Fruit fly (Drosophila melanogaster): Measurements from ENCODE around the gene emb.

The emb gene

dm6 chr2L:8433512-8433911 lies 30.1 kb downstream of the emb start, which contains the start of gene grk:
Gene grk (minus strand): TSS chr2L:8433598.
- TF ChIP-seq woc (GFP tag; optimal IDR thresholded peaks at IDR 0.05): no peak
- peak; percentile 22 for TF ChIP-seq Dif (GFP tag; optimal IDR thresholded peaks at IDR 0.05; ENCODE audit: partially characterized antibody)
- TF ChIP-seq Hnf4 (GFP tag; optimal IDR thresholded peaks at IDR 0.05): no peak

dm6 chr2L:8437176-8437575 lies 33.8 kb downstream of the emb start, which contains the start of the genes D12 and Chrac-14:
Gene D12 (minus strand): TSS chr2L:8437365.
Gene Chrac-14 (plus strand): TSS chr2L:8437405.
- TF ChIP-seq woc (GFP tag; optimal IDR thresholded peaks at IDR 0.05) (no peak), OdsH (GFP tag; optimal IDR thresholded peaks at IDR 0.05) (peak; percentile 4), psq (GFP tag; optimal IDR thresholded peaks at IDR 0.05) (peak; percentile 41), CG9705 (GFP tag; optimal IDR thresholded peaks at IDR 0.05) (no peak), Myc (optimal IDR thresholded peaks at IDR 0.05) (peak; percentile 0), Hr83 (GFP tag; optimal IDR thresholded peaks at IDR 0.05; ENCODE audit: poor library complexity, severe bottlenecking) (peak; percentile 87)

- TF ChIP-seq br (GFP tag; optimal IDR thresholded peaks at IDR 0.05) (no peak), GATAd (GFP tag; optimal IDR thresholded peaks at IDR 0.05) (no peak), CG9705 (GFP tag; optimal IDR thresholded peaks at IDR 0.05) (peak; percentile 0)
Measured at dm6 chr2L:8438052-8438451, 34.7 kb downstream of the emb start, which contains the start of gene mus201. Gene mus201 (plus strand): TSS chr2L:8438169.

dm6 chr2L:8442147-8442546 lies 38.8 kb downstream of the emb start, which contains the start of gene CG31897:
Gene CG31897 (plus strand): TSS chr2L:8442447.
- TF ChIP-seq N (GFP tag; optimal IDR thresholded peaks at IDR 0.05) (no peak), dmrt93B (GFP tag; optimal IDR thresholded peaks at IDR 0.05) (no peak), CG32264 (GFP tag; optimal IDR thresholded peaks at IDR 0.05) (no peak), usp (GFP tag; optimal IDR thresholded peaks at IDR 0.05) (no peak), CrebA (GFP tag; optimal IDR thresholded peaks at IDR 0.05; ENCODE audit: borderline replicate concordance) (no peak), foxo (GFP tag; optimal IDR thresholded peaks at IDR 0.05) (no peak), Myc (optimal IDR thresholded peaks at IDR 0.05) (no peak), woc (GFP tag; optimal IDR thresholded peaks at IDR 0.05) (no peak), Dif (GFP tag; optimal IDR thresholded peaks at IDR 0.05; ENCODE audit: partially characterized antibody) (no peak)

dm6 chr2L:8449358-8449757 lies 46.0 kb downstream of the emb start, which contains the start of gene Aasdh:
Gene Aasdh (minus strand): TSS chr2L:8449576.
- TF ChIP-seq N (GFP tag; optimal IDR thresholded peaks at IDR 0.05): no peak
- TF ChIP-seq HLH106 (tag; optimal IDR thresholded peaks at IDR 0.05): no peak
- TF ChIP-seq Sp1 (GFP tag; optimal IDR thresholded peaks at IDR 0.05): no peak
- TF ChIP-seq usp (GFP tag; optimal IDR thresholded peaks at IDR 0.05): no peak

dm6 chr2L:8451497-8451896 lies 48.1 kb downstream of the emb start:
- TF ChIP-seq Dif (GFP tag; optimal IDR thresholded peaks at IDR 0.05; ENCODE audit: partially characterized antibody): peak; percentile 20
- no peak for TF ChIP-seq Hr78 (GFP tag; optimal IDR thresholded peaks at IDR 0.05)
- TF ChIP-seq Hnf4 (GFP tag; optimal IDR thresholded peaks at IDR 0.05): peak; percentile 4
- no peak for TF ChIP-seq OdsH (GFP tag; optimal IDR thresholded peaks at IDR 0.05)
- TF ChIP-seq h (GFP tag; optimal IDR thresholded peaks at IDR 0.05): no peak
